In the genomic region with DNA sequence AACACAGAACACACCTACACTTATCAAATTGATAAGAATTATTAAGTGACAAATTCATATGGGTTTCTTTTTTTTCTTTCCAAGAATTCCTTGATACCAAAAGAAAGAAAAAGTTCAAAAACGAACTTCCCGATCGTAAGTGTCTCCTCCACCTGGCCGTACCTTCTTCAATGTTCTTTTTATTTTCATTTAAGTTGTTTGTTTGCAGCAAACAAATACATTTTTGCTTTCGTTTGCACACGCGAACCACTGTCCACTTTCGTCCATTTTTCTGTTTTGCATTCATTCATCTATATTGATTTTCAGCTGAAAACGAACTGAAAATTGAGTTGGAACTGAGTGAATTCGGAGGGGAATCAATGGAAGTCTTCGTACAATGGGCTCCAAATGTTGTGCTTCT, we compare ENCODE assay signal across 1 worm cellular context.
TF ChIP-seq lines count a peak whose summit lies in the region.

VZK822L.2 (plus strand) TSS at position 301 of the 400 bp plus-strand sequence.

TF ChIP-seq in whole organism, L4 larva, 104 proteins besides CTCF, POLR2A, EP300 and RAD21 (continued from another document):
- no peak for TF ChIP-seq duxl-1 (tag; optimal IDR thresholded peaks at IDR 0.05; lab: Kevin White, UChicago; ENCODE audit: poor library complexity)
- no peak for TF ChIP-seq mdl-1 (tag; optimal IDR thresholded peaks at IDR 0.05; lab: Kevin White, UChicago)
- TF ChIP-seq egl-43 (GFP tag; IDR thresholded peaks at IDR 0.05; lab: Robert Waterston, UW): no peak
- no peak for TF ChIP-seq spr-3 (GFP tag; optimal IDR thresholded peaks at IDR 0.05; lab: Kevin White, UChicago)
- no peak for TF ChIP-seq gei-8 (GFP tag; optimal IDR thresholded peaks at IDR 0.05; lab: Kevin White, UChicago)
- TF ChIP-seq pqm-1 (tag; optimal IDR thresholded peaks at IDR 0.05; lab: Kevin White, UChicago): peak; percentile 40
- TF ChIP-seq unc-62 (GFP tag; optimal IDR thresholded peaks at IDR 0.05 in 1 of 2; lab: Kevin White, UChicago): peak in 1 of 2 experiments; percentile 18
- TF ChIP-seq unc-62 (tag; optimal IDR thresholded peaks at IDR 0.05; lab: Kevin White, UChicago): no peak
